Fruit fly (Drosophila melanogaster) whole organism, adult: Measurements from ENCODE around the gene drongo.

ENCODE experiments used
- CG11617 ChIP-seq: fragments of 200-800 bp; sonication (Bioruptor generic); optimal IDR thresholded peaks from 2 replicates; lab custom pipeline; 2017; ENCODE audit warnings: mild to moderate bottlenecking, missing biosample characterization, missing genetic modification reagents, missing genetic modification characterization
- CG12768 ChIP-seq: fragments of 200-800 bp; sonication (Bioruptor generic); optimal IDR thresholded peaks from 2 replicates; lab custom pipeline; 2017; ENCODE audit warnings: missing biosample characterization, missing genetic modification characterization, mild to moderate bottlenecking, moderate library complexity, missing genetic modification reagents
- CG14711 ChIP-seq: fragments of 200-800 bp; sonication (Bioruptor generic); optimal IDR thresholded peaks from 2 replicates; lab custom pipeline; 2018; ENCODE audit warnings: missing biosample characterization, mild to moderate bottlenecking, missing genetic modification characterization, moderate library complexity
- CG1620 ChIP-seq: fragments of 200-800 bp; sonication (Bioruptor generic); optimal IDR thresholded peaks from 2 replicates; lab custom pipeline; 2016; ENCODE audit warnings: missing biosample characterization, missing genetic modification characterization
- CG33017 ChIP-seq: fragments of 200-800 bp; sonication (Bioruptor generic); optimal IDR thresholded peaks from 2 replicates; lab custom pipeline; 2018; ENCODE audit warnings: missing biosample characterization, mild to moderate bottlenecking, missing genetic modification characterization, moderate library complexity
- CG5204 ChIP-seq: fragments of 200-800 bp; sonication (Bioruptor generic); optimal IDR thresholded peaks from 2 replicates; lab custom pipeline; 2016; ENCODE audit warnings: missing biosample characterization, missing genetic modification characterization
- CG7045 ChIP-seq: fragments of 200-800 bp; sonication (Bioruptor generic); optimal IDR thresholded peaks from 2 replicates; lab custom pipeline; 2017; ENCODE audit warnings: missing biosample characterization, mild to moderate bottlenecking, missing genetic modification characterization
- CG7101 ChIP-seq: fragments of 200-800 bp; sonication (Bioruptor generic); optimal IDR thresholded peaks from 2 replicates; lab custom pipeline; 2018; ENCODE audit warnings: missing biosample characterization, mild to moderate bottlenecking, missing genetic modification characterization, moderate library complexity
- Clk ChIP-seq: fragments of 200-800 bp; sonication (Bioruptor generic); optimal IDR thresholded peaks from 2 replicates; lab custom pipeline; 2017; ENCODE audit warnings: missing biosample characterization, missing genetic modification characterization
- Crg-1 ChIP-seq: fragments of 200-800 bp; sonication (Bioruptor generic); optimal IDR thresholded peaks from 2 replicates; lab custom pipeline; 2016; ENCODE audit warnings: missing biosample characterization, missing genetic modification characterization
- Hr96 ChIP-seq: fragments of 200-800 bp; sonication (Bioruptor generic); optimal IDR thresholded peaks from 2 replicates; lab custom pipeline; 2016; ENCODE audit warnings: missing biosample characterization, missing genetic modification characterization
- Mnt ChIP-seq: fragments of 200-800 bp; sonication (Bioruptor generic); optimal IDR thresholded peaks from 2 replicates; lab custom pipeline; 2016; ENCODE audit warnings: missing biosample characterization, mild to moderate bottlenecking, missing genetic modification characterization
- bab1 ChIP-seq: fragments of 200-800 bp; sonication (Bioruptor generic); optimal IDR thresholded peaks from 3 replicates; lab custom pipeline; 2019; ENCODE audit warnings: missing biosample characterization, mild to moderate bottlenecking, missing genetic modification characterization, moderate library complexity
- cic ChIP-seq: fragments of 200-800 bp; sonication (Bioruptor generic); optimal IDR thresholded peaks from 2 replicates; lab custom pipeline; 2017; ENCODE audit warnings: missing biosample characterization, mild to moderate bottlenecking, missing genetic modification characterization, moderate library complexity
- cnc ChIP-seq, 2 experiments: fragments of >200 bp; optimal IDR thresholded peaks; 2 replicates each; lab custom pipeline; 2017
- kay ChIP-seq: fragments of 200-800 bp; sonication (Bioruptor generic); peaks from one replicate; lab custom pipeline; 2016; ENCODE audit warnings: missing biosample characterization, missing genetic modification characterization, borderline replicate concordance
- ovo ChIP-seq: fragments of 200-800 bp; sonication (Bioruptor generic); optimal IDR thresholded peaks from 2 replicates; lab custom pipeline; 2016; ENCODE audit warnings: missing biosample characterization, missing genetic modification characterization
- pad ChIP-seq: fragments of 200-800 bp; sonication (Bioruptor generic); optimal IDR thresholded peaks from 3 replicates; lab custom pipeline; 2017; ENCODE audit warnings: missing biosample characterization, missing genetic modification characterization, mild to moderate bottlenecking, moderate library complexity, missing genetic modification reagents
- tj ChIP-seq: fragments of 200-800 bp; sonication (Bioruptor generic); optimal IDR thresholded peaks from 3 replicates; lab custom pipeline; 2017; ENCODE audit warnings: missing biosample characterization, mild to moderate bottlenecking, missing genetic modification characterization, moderate library complexity
- toe ChIP-seq: fragments of 200-800 bp; sonication (Bioruptor generic); optimal IDR thresholded peaks from 2 replicates; lab custom pipeline; 2016; ENCODE audit warnings: missing biosample characterization, missing genetic modification characterization

drongo gene

DNA sequence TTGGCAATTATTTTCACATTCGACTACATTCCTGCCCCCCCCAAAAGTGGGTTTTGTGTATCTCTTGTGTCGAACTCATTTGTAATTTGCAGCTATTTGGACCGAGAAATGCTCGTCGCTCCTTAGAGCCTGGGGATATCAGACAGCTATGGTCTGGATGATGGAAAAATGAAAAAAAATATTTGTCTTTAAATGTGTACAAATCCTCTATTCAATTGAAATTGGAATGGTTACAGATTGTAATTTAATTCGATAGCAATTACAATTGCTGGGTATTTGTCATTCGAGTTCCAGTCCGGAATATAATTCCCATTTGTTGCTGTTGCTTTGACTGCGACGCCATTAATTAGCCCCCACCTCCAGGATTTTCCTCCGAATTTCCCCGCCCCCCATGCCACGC, 38.9 kb upstream of the drongo start:
- TF ChIP-seq tj (GFP tag; lab: Kevin White, UChicago) (no peak), Hr96 (GFP tag; lab: Kevin White, UChicago) (no peak), CG7101 (tag; lab: Kevin White, UChicago) (no peak), cnc (optimal IDR thresholded peaks at IDR 0.05; lab: Kevin White, UChicago) (no peak), CG33017 (tag; lab: Kevin White, UChicago) (no peak), ovo (GFP tag; lab: Kevin White, UChicago) (no peak), Clk (GFP tag; lab: Kevin White, UChicago) (no peak), CG5204 (GFP tag; lab: Kevin White, UChicago) (no peak), CG1620 (GFP tag; lab: Kevin White, UChicago) (no peak), cic (GFP tag; lab: Kevin White, UChicago) (no peak), pad (no peak), kay (GFP tag; lab: Kevin White, UChicago) (no peak), CG7045 (GFP tag; lab: Kevin White, UChicago) (no peak), Mnt (GFP tag; lab: Kevin White, UChicago) (no peak), toe (no peak), CG14711 (no peak), bab1 (no peak), Crg-1 (GFP tag; lab: Kevin White, UChicago) (no peak)

DNA sequence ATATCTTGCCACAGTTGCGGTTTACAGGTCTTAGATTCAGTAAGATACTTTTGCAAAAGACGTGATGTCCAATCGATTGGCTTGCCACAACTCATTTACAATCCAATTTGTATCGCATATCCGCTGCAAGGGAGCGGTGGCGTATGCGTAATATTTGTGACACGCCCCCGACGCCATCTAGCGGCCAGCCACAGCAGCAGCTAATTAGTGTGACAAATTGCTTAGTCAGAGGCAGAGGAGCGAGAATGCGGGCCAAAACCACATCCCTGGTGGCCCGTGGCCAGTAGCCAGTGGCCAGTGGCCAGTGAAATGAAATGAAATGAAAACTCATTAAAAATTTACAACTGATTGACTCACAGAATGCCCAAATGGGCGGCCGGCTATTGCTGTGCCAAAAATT, 36.9 kb upstream of the drongo start:
- no peak for TF ChIP-seq CG33017 (tag; lab: Kevin White, UChicago)

DNA sequence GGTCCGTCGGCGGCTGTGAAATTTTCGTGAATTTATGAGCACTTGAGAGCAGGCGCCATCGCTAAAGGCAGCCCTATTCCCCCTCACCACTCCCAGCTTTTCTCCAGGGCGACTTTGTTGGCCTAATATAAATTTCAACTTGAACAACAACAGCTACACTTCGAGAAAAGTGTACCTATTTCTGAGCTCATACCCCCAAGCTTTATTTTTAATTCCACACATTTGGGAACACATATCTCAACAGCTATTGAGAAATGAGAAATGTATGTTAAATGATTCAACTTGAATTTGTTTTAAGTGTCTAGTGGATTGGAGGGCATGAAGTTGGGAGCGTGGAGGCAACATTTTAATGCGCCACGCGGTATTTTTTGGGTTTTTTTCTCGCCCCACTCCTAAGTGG, 35.9 kb upstream of the drongo start:
- TF ChIP-seq pad (no peak), CG11617 (no peak), Crg-1 (GFP tag; lab: Kevin White, UChicago) (no peak), CG14711 (no peak), Hr96 (GFP tag; lab: Kevin White, UChicago) (no peak), kay (GFP tag; lab: Kevin White, UChicago) (no peak), CG1620 (GFP tag; lab: Kevin White, UChicago) (no peak), CG5204 (GFP tag; lab: Kevin White, UChicago) (no peak), Mnt (GFP tag; lab: Kevin White, UChicago) (no peak), CG7045 (GFP tag; lab: Kevin White, UChicago) (no peak), Clk (GFP tag; lab: Kevin White, UChicago) (no peak), ovo (GFP tag; lab: Kevin White, UChicago) (no peak), bab1 (no peak), CG33017 (tag; lab: Kevin White, UChicago) (no peak), cic (GFP tag; lab: Kevin White, UChicago) (no peak), cnc (optimal IDR thresholded peaks at IDR 0.05; lab: Kevin White, UChicago) (no peak), tj (GFP tag; lab: Kevin White, UChicago) (no peak)

DNA sequence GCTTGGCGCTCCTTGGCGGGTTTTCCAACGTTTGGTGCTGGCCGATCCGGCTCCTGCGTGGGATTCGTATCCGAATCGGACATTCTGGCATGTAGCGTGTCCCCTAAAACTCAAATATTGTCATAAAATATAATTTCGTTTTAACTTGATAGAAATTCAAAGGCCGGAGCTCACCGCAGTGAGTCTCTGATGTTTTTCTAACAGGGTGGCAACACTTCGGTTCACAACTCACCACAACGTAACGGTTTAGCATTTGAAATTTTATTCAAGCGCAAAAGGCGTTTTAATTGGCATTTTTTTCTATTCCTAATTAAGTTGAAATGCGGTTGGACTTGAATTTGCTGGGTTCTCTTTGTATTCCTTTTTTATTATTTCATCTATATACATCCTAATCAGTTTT, 34.1 kb upstream of the drongo start, which contains the start of gene CG15824:
CG15824 (minus strand) TSS at position 172 of the 400 bp plus-strand sequence.
- no peak for TF ChIP-seq tj (GFP tag; lab: Kevin White, UChicago)
- no peak for TF ChIP-seq Mnt (GFP tag; lab: Kevin White, UChicago)
- TF ChIP-seq CG7101 (tag; lab: Kevin White, UChicago) = no peak
- TF ChIP-seq pad = no peak
- TF ChIP-seq toe = no peak
- TF ChIP-seq Hr96 (GFP tag; lab: Kevin White, UChicago) = no peak
- TF ChIP-seq CG1620 (GFP tag; lab: Kevin White, UChicago) = no peak
- no peak for TF ChIP-seq CG11617
- no peak for TF ChIP-seq CG33017 (tag; lab: Kevin White, UChicago)

DNA sequence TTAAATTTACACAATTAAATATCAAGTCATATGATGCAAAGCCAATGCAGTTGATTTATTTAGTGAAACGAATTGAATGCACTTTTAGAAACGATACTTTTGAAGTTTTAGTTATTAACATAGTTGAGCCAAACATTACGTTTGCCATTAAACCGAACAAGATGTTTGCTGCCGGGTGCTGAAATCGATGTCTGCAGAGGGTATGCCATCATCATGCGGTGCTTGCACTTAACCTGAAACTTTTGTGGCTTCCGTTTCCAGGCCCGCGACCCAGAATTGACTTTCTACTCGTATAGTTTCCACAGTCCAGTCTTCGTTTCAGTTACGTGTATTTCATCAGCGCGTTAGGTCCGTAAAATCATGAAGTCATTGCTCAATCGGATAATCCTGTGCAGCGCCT, 26.1 kb upstream of the drongo start, which contains the start of gene ninaA:
ninaA (plus strand) TSS at position 301 of the 400 bp plus-strand sequence.
- TF ChIP-seq Crg-1 (GFP tag; lab: Kevin White, UChicago) = no peak
- no peak for TF ChIP-seq pad
- TF ChIP-seq CG1620 (GFP tag; lab: Kevin White, UChicago) = no peak
- TF ChIP-seq kay (GFP tag; lab: Kevin White, UChicago) = no peak
- TF ChIP-seq cic (GFP tag; lab: Kevin White, UChicago) = no peak
- TF ChIP-seq Mnt (GFP tag; lab: Kevin White, UChicago) = no peak
- TF ChIP-seq CG5204 (GFP tag; lab: Kevin White, UChicago) = no peak
- no peak for TF ChIP-seq CG7045 (GFP tag; lab: Kevin White, UChicago)
- TF ChIP-seq Clk (GFP tag; lab: Kevin White, UChicago) = no peak
- TF ChIP-seq bab1 = no peak
- TF ChIP-seq CG14711 = no peak
- no peak for TF ChIP-seq CG11617
- TF ChIP-seq Hr96 (GFP tag; lab: Kevin White, UChicago) = no peak
- TF ChIP-seq ovo (GFP tag; lab: Kevin White, UChicago) = no peak
- no peak for TF ChIP-seq CG12768 (GFP tag; lab: Kevin White, UChicago)
- no peak for TF ChIP-seq toe
- no peak for TF ChIP-seq CG33017 (tag; lab: Kevin White, UChicago)
- no peak for TF ChIP-seq cnc (optimal IDR thresholded peaks at IDR 0.05; lab: Kevin White, UChicago)
- TF ChIP-seq CG7101 (tag; lab: Kevin White, UChicago) = no peak
- TF ChIP-seq tj (GFP tag; lab: Kevin White, UChicago) = no peak

DNA sequence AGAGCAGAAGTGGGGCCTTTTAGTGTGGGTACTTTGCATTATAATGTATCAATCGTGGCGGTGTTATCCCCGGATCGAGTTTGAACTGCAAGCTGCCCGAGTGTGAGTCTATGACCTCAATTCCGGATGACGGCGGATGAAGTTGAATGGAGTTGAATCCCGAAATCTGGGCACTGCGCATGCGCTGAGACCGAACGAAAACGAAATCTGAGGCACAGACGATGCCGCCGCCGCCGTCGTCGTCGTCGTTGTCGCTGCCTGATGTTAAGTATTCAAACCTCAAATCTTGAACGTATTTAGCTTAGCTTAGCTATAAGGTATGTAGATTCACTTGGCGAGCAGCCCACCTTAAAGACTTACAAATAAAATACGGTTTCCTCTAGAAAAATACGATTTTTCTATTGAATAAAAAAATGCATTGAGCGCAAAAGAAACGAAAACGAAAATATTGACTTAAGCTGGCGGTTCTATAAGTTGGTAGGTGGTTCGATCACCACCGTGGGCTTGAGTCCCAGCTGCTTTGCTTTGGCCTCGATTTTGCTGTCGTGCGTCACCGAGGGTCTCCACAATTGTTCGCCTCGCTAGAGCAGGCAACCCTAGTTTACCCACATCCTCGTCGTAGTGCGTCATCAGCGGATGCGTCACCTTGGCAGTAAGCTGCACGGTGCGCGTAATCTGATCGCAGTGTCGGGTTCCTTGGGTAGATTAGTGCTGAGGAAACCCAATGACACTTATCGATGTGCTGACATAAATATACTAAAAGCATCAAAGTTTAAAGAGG, 23.0 kb upstream of the drongo start:
- no peak for TF ChIP-seq CG7101 (tag; lab: Kevin White, UChicago)
- TF ChIP-seq CG7045 (GFP tag; lab: Kevin White, UChicago) = no peak
- TF ChIP-seq CG11617 = peak; percentile 9
- no peak for TF ChIP-seq cnc (optimal IDR thresholded peaks at IDR 0.05; lab: Kevin White, UChicago)
- no peak for TF ChIP-seq bab1
- TF ChIP-seq kay (GFP tag; lab: Kevin White, UChicago) = peak; percentile 34
- TF ChIP-seq cic (GFP tag; lab: Kevin White, UChicago) = no peak
- no peak for TF ChIP-seq pad
- no peak for TF ChIP-seq CG33017 (tag; lab: Kevin White, UChicago)
- no peak for TF ChIP-seq Clk (GFP tag; lab: Kevin White, UChicago)
- no peak for TF ChIP-seq CG5204 (GFP tag; lab: Kevin White, UChicago)
- no peak for TF ChIP-seq CG12768 (GFP tag; lab: Kevin White, UChicago)
- TF ChIP-seq CG14711 = peak; percentile 75
- no peak for TF ChIP-seq Mnt (GFP tag; lab: Kevin White, UChicago)
- peak; percentile 88 for TF ChIP-seq tj (GFP tag; lab: Kevin White, UChicago)
- TF ChIP-seq Hr96 (GFP tag; lab: Kevin White, UChicago) = no peak
- TF ChIP-seq toe = peak; percentile 17
- TF ChIP-seq ovo (GFP tag; lab: Kevin White, UChicago) = no peak
- TF ChIP-seq Crg-1 (GFP tag; lab: Kevin White, UChicago) = no peak
- TF ChIP-seq CG1620 (GFP tag; lab: Kevin White, UChicago) = no peak
